Worm (Caenorhabditis elegans) whole organism, early embryonic: ENCODE data around the gene clec-35.

Source experiments
- aly-1 ChIP-seq: sonication (generic microtip); optimal IDR thresholded peaks from 2 replicates; lab custom pipeline; 2016; ENCODE audit warnings: missing genetic modification characterization, missing compliant biosample characterization
- ama-1 ChIP-seq: fragments of 150-350 bp; optimal IDR thresholded peaks from 2 replicates; lab custom pipeline; 2014
- ceh-36 ChIP-seq: sonication (generic microtip); optimal IDR thresholded peaks from 2 replicates; lab custom pipeline; 2016; ENCODE audit warnings: missing genetic modification characterization, inconsistent platforms, missing compliant biosample characterization
- ets-7 ChIP-seq: sonication (generic microtip); optimal IDR thresholded peaks from 2 replicates; lab custom pipeline; 2016; ENCODE audit warnings: missing genotype, missing genetic modification characterization, missing compliant biosample characterization
- flt-1 ChIP-seq: fragments of 200-800 bp; sonication (Bioruptor generic); IDR thresholded peaks from 2 replicates; pipeline ENCODE4 v1.3.6; 2022; ENCODE audit warnings: missing genetic modification characterization, missing compliant biosample characterization
- hmbx-1 ChIP-seq: sonication (generic microtip); optimal IDR thresholded peaks from 2 replicates; lab custom pipeline; 2016; ENCODE audit warnings: mild to moderate bottlenecking, missing genetic modification characterization, missing compliant biosample characterization
- hmg-4 ChIP-seq: fragments of 200-800 bp; sonication (Bioruptor generic); optimal IDR thresholded peaks from 2 replicates; lab custom pipeline; 2018; ENCODE audit warnings: mild to moderate bottlenecking, missing genetic modification characterization, missing compliant biosample characterization
- hnd-1 ChIP-seq: sonication (generic microtip); optimal IDR thresholded peaks from 2 replicates; lab custom pipeline; 2016; ENCODE audit warnings: missing genetic modification characterization, missing compliant biosample characterization
- pes-1 ChIP-seq: fragments of 200-800 bp; sonication (Bioruptor generic); IDR thresholded peaks from 2 replicates; pipeline ENCODE4 v1.3.6; 2022; ENCODE audit warnings: missing genetic modification reagents, missing genetic modification characterization, missing compliant biosample characterization
- scrt-1 ChIP-seq: fragments of 200-800 bp; sonication (Bioruptor generic); IDR thresholded peaks from 2 replicates; pipeline ENCODE4 v1.3.6; 2022; ENCODE audit warnings: missing genetic modification characterization, missing compliant biosample characterization
- sea-1 ChIP-seq: fragments of 200-800 bp; sonication (Bioruptor generic); conservative IDR thresholded peaks from 2 replicates; pipeline ENCODE4 v1.3.6; 2022; ENCODE audit warnings: missing genetic modification characterization, missing compliant biosample characterization
- tbx-11 ChIP-seq: fragments of 200-800 bp; sonication (Bioruptor generic); IDR thresholded peaks from 2 replicates; pipeline ENCODE4 v1.3.6; 2022; ENCODE audit warnings: missing genetic modification characterization, missing compliant biosample characterization
- tbx-37 ChIP-seq: fragments of 200-800 bp; sonication (Bioruptor generic); conservative IDR thresholded peaks from 2 replicates; pipeline ENCODE4 v1.3.6; 2022; ENCODE audit warnings: missing genetic modification reagents, missing genetic modification characterization, missing compliant biosample characterization
- tra-4 ChIP-seq: sonication (generic microtip); optimal IDR thresholded peaks from 2 replicates; lab custom pipeline; 2017; ENCODE audit warnings: missing genetic modification characterization, missing compliant biosample characterization

DNA sequence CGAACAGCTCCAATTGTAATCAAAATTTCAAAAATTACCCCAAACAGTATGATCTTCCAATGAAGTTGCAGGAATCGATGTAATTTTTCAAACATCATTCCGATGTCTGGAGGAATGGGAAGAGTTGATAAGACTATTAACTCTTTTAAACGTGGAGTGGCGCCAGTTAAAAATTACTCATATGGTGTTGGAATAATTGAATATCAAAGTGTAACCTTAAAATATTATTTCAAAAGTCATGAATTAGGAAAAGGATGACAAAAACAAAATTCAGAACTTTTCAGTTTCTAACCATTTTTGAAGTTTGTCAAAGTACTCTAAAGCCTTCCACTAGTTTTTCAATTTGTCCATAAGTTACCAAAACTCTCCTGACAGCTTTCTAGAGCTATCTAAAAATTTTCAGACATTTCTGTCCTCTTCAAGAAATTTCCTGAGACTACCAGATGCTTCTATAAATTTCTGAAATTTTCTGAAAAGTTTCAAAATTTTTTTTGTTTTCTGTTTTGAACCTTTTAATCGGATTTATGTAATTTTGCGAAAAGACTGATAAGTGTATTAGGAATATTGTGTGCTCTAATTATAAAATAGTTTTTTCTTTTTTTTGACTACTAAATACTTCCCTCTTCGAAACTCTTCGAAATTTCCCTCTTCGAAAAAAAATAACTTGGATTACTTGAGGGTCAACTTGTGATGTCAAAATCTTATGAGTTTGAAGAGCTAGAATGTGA lies at the start of gene clec-35, which contains the start of gene clec-27:
- TF ChIP-seq tbx-37 (GFP tag; lab: Robert Waterston, UW): no peak
- TF ChIP-seq aly-1 (tag; lab: Kevin White, UChicago): no peak
- no peak for TF ChIP-seq pes-1
- TF ChIP-seq hmg-4 (GFP tag; lab: Kevin White, UChicago): no peak
- no peak for TF ChIP-seq ets-7 (tag; lab: Kevin White, UChicago)
- no peak for TF ChIP-seq ama-1
- no peak for TF ChIP-seq flt-1 (GFP tag; lab: Robert Waterston, UW)
- TF ChIP-seq ceh-36 (tag; lab: Kevin White, UChicago): no peak
- TF ChIP-seq tbx-11: no peak
- no peak for TF ChIP-seq tra-4
- TF ChIP-seq sea-1: no peak
- no peak for TF ChIP-seq scrt-1 (GFP tag; lab: Robert Waterston, UW)
- no peak for TF ChIP-seq hmbx-1 (tag; lab: Kevin White, UChicago)
- no peak for TF ChIP-seq hnd-1
